Fruit fly (Drosophila melanogaster): ENCODE results near the gene Osi7.

- TF ChIP-seq Crg-1 (GFP tag; optimal IDR thresholded peaks at IDR 0.05) (no peak), CG11617 (GFP tag; optimal IDR thresholded peaks at IDR 0.05) (no peak), Hr96 (GFP tag; optimal IDR thresholded peaks at IDR 0.05) (no peak), bab1 (GFP tag; optimal IDR thresholded peaks at IDR 0.05) (no peak), toe (GFP tag; optimal IDR thresholded peaks at IDR 0.05) (no peak), pad (GFP tag; optimal IDR thresholded peaks at IDR 0.05) (no peak), tj (GFP tag; optimal IDR thresholded peaks at IDR 0.05) (no peak), Clk (GFP tag; optimal IDR thresholded peaks at IDR 0.05) (no peak), CG7101 (tag; optimal IDR thresholded peaks at IDR 0.05) (no peak), kay (GFP tag; ENCODE audit: borderline replicate concordance) (no peak), cic (GFP tag; optimal IDR thresholded peaks at IDR 0.05) (no peak), CG33017 (tag; optimal IDR thresholded peaks at IDR 0.05) (no peak)
Observed at dm6 chr3R:6230298-6230697, 18.5 kb upstream of the Osi7 start.

All from whole organism, adult.